Worm (Caenorhabditis elegans) whole organism, young adult: ENCODE measurements around the gene Y49E10.21.

ENCODE experiments used
- B0261.1 ChIP-seq: sonication (generic microtip); optimal IDR thresholded peaks from 2 replicates; lab custom pipeline; 2016; ENCODE audit warnings: mild to moderate bottlenecking, missing genetic modification characterization, moderate library complexity, missing compliant biosample characterization
- D2030.7 ChIP-seq: fragments of 200-800 bp; sonication (Bioruptor generic); IDR thresholded peaks from 2 replicates; pipeline ENCODE4 v1.3.6; 2022; ENCODE audit warnings: missing genetic modification reagents, missing genetic modification characterization, missing compliant biosample characterization
- F10E7.11 ChIP-seq: sonication (generic microtip); optimal IDR thresholded peaks from 2 replicates; lab custom pipeline; 2017; ENCODE audit warnings: mild to moderate bottlenecking, missing genetic modification characterization, moderate library complexity, missing compliant biosample characterization
- F23B12.7 ChIP-seq: sonication (generic microtip); optimal IDR thresholded peaks from 2 replicates; lab custom pipeline; 2017; ENCODE audit warnings: missing genetic modification characterization, mild to moderate bottlenecking, missing compliant biosample characterization, antibody characterized with exemption, moderate library complexity; ENCODE audit not compliant: insufficient read depth
- F33H1.4 ChIP-seq: fragments of 200-800 bp; sonication (Bioruptor generic); IDR thresholded peaks from 2 replicates; pipeline ENCODE4 v1.3.6; 2022; ENCODE audit warnings: missing genetic modification reagents, missing genetic modification characterization, missing compliant biosample characterization
- F49E8.2 ChIP-seq: sonication (generic microtip); optimal IDR thresholded peaks from 3 replicates; lab custom pipeline; 2017; ENCODE audit warnings: missing genetic modification characterization, mild to moderate bottlenecking, missing compliant biosample characterization, antibody characterized with exemption, moderate library complexity; ENCODE audit not compliant: insufficient read depth
- Y53G8AR.9 ChIP-seq: fragments of 200-800 bp; sonication (Bioruptor generic); conservative IDR thresholded peaks from 2 replicates; pipeline ENCODE4 v1.3.6; 2022; ENCODE audit warnings: missing genetic modification reagents, missing genetic modification characterization, missing compliant biosample characterization
- Y95B8A.8 ChIP-seq: fragments of 200-800 bp; sonication (Bioruptor generic); IDR thresholded peaks from 2 replicates; pipeline ENCODE4 v1.3.6; 2022; ENCODE audit warnings: missing genetic modification reagents, missing genetic modification characterization, missing compliant biosample characterization
- aptf-2 ChIP-seq: fragments of 200-800 bp; sonication (Bioruptor generic); conservative IDR thresholded peaks from 2 replicates; pipeline ENCODE4 v1.3.6; 2022; ENCODE audit warnings: missing genetic modification reagents, missing genetic modification characterization, missing compliant biosample characterization
- attf-5 ChIP-seq: fragments of 200-800 bp; sonication (Bioruptor generic); optimal IDR thresholded peaks from 2 replicates; lab custom pipeline; 2018; ENCODE audit warnings: mild to moderate bottlenecking, missing genetic modification characterization, missing compliant biosample characterization
- ceh-27 ChIP-seq: fragments of 200-800 bp; sonication (Bioruptor generic); optimal IDR thresholded peaks from 2 replicates; lab custom pipeline; 2018; ENCODE audit warnings: mild to moderate bottlenecking, missing genetic modification characterization, moderate library complexity, missing compliant biosample characterization
- ceh-79 ChIP-seq: sonication (generic microtip); optimal IDR thresholded peaks from 2 replicates; lab custom pipeline; 2017; ENCODE audit warnings: mild to moderate bottlenecking, missing genetic modification characterization, missing compliant biosample characterization
- dpl-1 ChIP-seq: fragments of 150-350 bp; optimal IDR thresholded peaks from 2 replicates; lab custom pipeline; 2014; ENCODE audit warnings: missing biosample characterization, missing genetic modification reagents, missing genetic modification characterization
- efl-1 ChIP-seq: fragments of 150-350 bp; optimal IDR thresholded peaks from 2 replicates; lab custom pipeline; 2014; ENCODE audit warnings: missing biosample characterization, missing genetic modification reagents, missing genetic modification characterization
- him-1 ChIP-seq: sonication (generic microtip); optimal IDR thresholded peaks from 2 replicates; lab custom pipeline; 2016; ENCODE audit warnings: missing genotype, missing genetic modification reagents, missing genetic modification characterization, missing compliant biosample characterization
- hmg-1.2 ChIP-seq: fragments of 200-800 bp; sonication (Bioruptor generic); IDR thresholded peaks from 2 replicates; pipeline ENCODE4 v1.3.6; 2022; ENCODE audit warnings: missing genetic modification reagents, missing genetic modification characterization, missing compliant biosample characterization
- lin-35 ChIP-seq, 3 experiments: fragments of 150-350 bp in 2 of 3; sonication (generic microtip) in 1 of 3; optimal IDR thresholded peaks; 2 replicates each; lab custom pipeline; 2014 to 2018; ENCODE audit warnings: missing biosample characterization in 3 of 3, missing genetic modification characterization in 3 of 3, missing genetic modification reagents in 3 of 3
- lin-54 ChIP-seq: fragments of 200-800 bp; sonication (Bioruptor generic); optimal IDR thresholded peaks from 2 replicates; lab custom pipeline; 2018; ENCODE audit warnings: mild to moderate bottlenecking, missing genetic modification characterization, missing compliant biosample characterization
- lsl-1 ChIP-seq: fragments of 200-800 bp; sonication (Bioruptor generic); optimal IDR thresholded peaks from 2 replicates; lab custom pipeline; 2018; ENCODE audit warnings: mild to moderate bottlenecking, missing genetic modification characterization, moderate library complexity, missing compliant biosample characterization
- lsy-27 ChIP-seq: sonication (generic microtip); optimal IDR thresholded peaks from 2 replicates; lab custom pipeline; 2017; ENCODE audit warnings: missing genetic modification characterization, mild to moderate bottlenecking, missing compliant biosample characterization, antibody characterized with exemption, missing genotype, borderline replicate concordance; ENCODE audit not compliant: insufficient read depth
- madf-6 ChIP-seq: fragments of 200-800 bp; sonication (Bioruptor generic); IDR thresholded peaks from 2 replicates; pipeline ENCODE4 v1.3.6; 2022; ENCODE audit warnings: missing genetic modification reagents, missing genetic modification characterization, missing compliant biosample characterization
- mcd-1 ChIP-seq: fragments of 200-800 bp; sonication (Bioruptor generic); IDR thresholded peaks from 2 replicates; pipeline ENCODE4 v1.3.6; 2022; ENCODE audit warnings: missing genetic modification reagents, missing genetic modification characterization, missing compliant biosample characterization
- mel-28 ChIP-seq: sonication (generic microtip); optimal IDR thresholded peaks from 2 replicates; lab custom pipeline; 2016; ENCODE audit warnings: borderline replicate concordance, mild to moderate bottlenecking, missing genetic modification characterization, missing compliant biosample characterization
- mxl-1 ChIP-seq: sonication (generic microtip); optimal IDR thresholded peaks from 2 replicates; lab custom pipeline; 2016; ENCODE audit warnings: missing genetic modification characterization, missing compliant biosample characterization
- nhr-179 ChIP-seq: sonication (generic microtip); optimal IDR thresholded peaks from 2 replicates; lab custom pipeline; 2016; ENCODE audit warnings: mild to moderate bottlenecking, missing genetic modification characterization, missing compliant biosample characterization
- pbrm-1 ChIP-seq: fragments of 200-800 bp; sonication (Bioruptor generic); IDR thresholded peaks from 2 replicates; pipeline ENCODE4 v1.3.6; 2022; ENCODE audit warnings: missing genetic modification reagents, missing genetic modification characterization, missing compliant biosample characterization
- rpc-1 ChIP-seq, 2 experiments: fragments of 150-350 bp in 1 of 2; sonication (generic microtip) in 1 of 2; optimal IDR thresholded peaks; 2 replicates each; lab custom pipeline; 2014 to 2018; ENCODE audit warnings: missing biosample characterization in 1 of 2, missing genetic modification characterization in 1 of 2, missing genetic modification reagents in 1 of 2, missing genotype in 1 of 2
- snpc-1.3 ChIP-seq: sonication (generic microtip); optimal IDR thresholded peaks from 2 replicates; lab custom pipeline; 2017; ENCODE audit warnings: missing genetic modification characterization, mild to moderate bottlenecking, missing compliant biosample characterization, antibody characterized with exemption, moderate library complexity, missing genotype, missing genetic modification reagents; ENCODE audit not compliant: insufficient read depth
- snpc-3.4 ChIP-seq: sonication (generic microtip); optimal IDR thresholded peaks from 2 replicates; lab custom pipeline; 2017; ENCODE audit warnings: missing genetic modification characterization, mild to moderate bottlenecking, missing compliant biosample characterization, antibody characterized with exemption, moderate library complexity, missing genotype, missing genetic modification reagents
- snpc-4 ChIP-seq, 5 experiments: fragments of 150-350 bp in 1 of 5; sonication (generic microtip) in 4 of 5; optimal IDR thresholded peaks; 2 replicates each; lab custom pipeline; 2014 to 2018; ENCODE audit warnings: missing genetic modification characterization in 5 of 5, missing biosample characterization in 3 of 5, antibody characterized with exemption in 2 of 5, mild to moderate bottlenecking in 2 of 5, missing compliant biosample characterization in 2 of 5, missing genotype in 2 of 5, moderate library complexity in 2 of 5, missing genetic modification reagents in 1 of 5
- unc-130 ChIP-seq: sonication (generic microtip); optimal IDR thresholded peaks from 2 replicates; lab custom pipeline; 2016; ENCODE audit warnings: missing genetic modification reagents, missing genetic modification characterization, missing compliant biosample characterization
- unc-62 ChIP-seq: fragments of 150-350 bp; optimal IDR thresholded peaks from 2 replicates; lab custom pipeline; 2014; ENCODE audit warnings: missing biosample characterization, missing genetic modification reagents, missing genetic modification characterization
- ztf-22 ChIP-seq: fragments of 200-800 bp; sonication (Bioruptor generic); optimal IDR thresholded peaks from 2 replicates; lab custom pipeline; 2018; ENCODE audit warnings: mild to moderate bottlenecking, missing genetic modification characterization, moderate library complexity, missing compliant biosample characterization
- ztf-28 ChIP-seq: fragments of 200-800 bp; sonication (Bioruptor generic); IDR thresholded peaks from 2 replicates; pipeline ENCODE4 v1.3.6; 2022; ENCODE audit warnings: missing genetic modification reagents, missing genetic modification characterization, missing compliant biosample characterization

Gene Y49E10.21

DNA sequence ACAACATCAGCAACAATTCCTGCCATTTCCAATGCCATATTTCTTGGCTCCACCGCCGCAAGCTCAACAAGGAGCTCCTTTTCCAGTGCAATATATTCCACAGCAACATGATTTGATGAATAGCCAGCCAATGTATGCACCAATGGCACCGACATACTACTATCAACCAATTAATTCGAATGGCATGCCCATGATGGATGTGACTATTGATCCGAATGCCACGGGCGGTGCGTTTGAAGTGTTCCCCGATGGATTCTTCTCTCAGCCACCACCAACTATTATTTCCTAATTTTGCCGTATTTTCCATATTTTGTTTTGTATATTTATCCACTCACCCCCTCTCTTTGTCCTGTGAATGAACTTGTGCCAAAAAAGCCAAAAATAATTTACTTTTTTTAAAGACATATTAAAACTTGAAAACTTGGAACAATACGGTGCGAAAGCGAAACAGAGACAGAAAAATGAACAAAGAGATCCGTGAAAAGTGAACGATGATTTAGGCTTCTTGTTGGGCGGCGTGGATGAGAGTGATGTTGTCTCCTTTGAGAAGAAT lies 28.5 kb upstream of the Y49E10.21 start (continued):
- TF ChIP-seq ceh-79 (tag; lab: Kevin White, UChicago) (no peak), madf-6 (GFP tag; lab: Robert Waterston, UW) (peak; percentile 62)

DNA sequence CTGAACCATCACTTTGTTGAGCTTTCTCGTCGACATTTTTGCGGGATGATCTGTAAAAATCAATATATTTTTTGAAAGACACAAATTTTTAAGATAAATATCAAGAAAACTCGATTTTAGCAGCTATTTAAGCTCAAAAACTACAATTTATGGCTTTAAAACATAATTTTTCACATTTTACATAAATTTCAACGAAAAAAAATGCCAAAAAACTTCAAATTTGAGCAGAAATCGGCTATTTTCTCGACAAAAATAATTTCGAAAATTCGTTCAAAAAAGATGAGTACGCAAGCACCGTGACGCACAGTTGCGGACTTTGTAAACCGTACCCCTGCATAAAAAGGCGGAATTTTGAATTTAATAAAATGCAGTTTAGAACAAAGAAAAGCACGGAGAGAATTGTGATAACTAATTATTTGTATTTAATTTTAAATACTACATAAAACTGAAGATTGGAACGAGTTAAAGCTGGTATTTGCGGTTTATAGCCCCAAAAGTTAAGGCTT lies 27.8 kb upstream of the Y49E10.21 start, which contains the start of gene snr-6:
Gene snr-6, minus strand, starts transcription at position 51 of the 506 bp plus-strand sequence.
- no peak for TF ChIP-seq mxl-1 (tag; lab: Kevin White, UChicago)
- no peak for TF ChIP-seq Y95B8A.8
- peak; percentile 83 for TF ChIP-seq efl-1
- TF ChIP-seq aptf-2: no peak
- TF ChIP-seq lsy-27: no peak
- TF ChIP-seq snpc-1.3 (tag; lab: Kevin White, UChicago): peak; percentile 6
- TF ChIP-seq rpc-1 (optimal IDR thresholded peaks at IDR 0.05; lab: Kevin White, UChicago): peak; percentile 10
- no peak for TF ChIP-seq rpc-1 (tag; optimal IDR thresholded peaks at IDR 0.05; lab: Kevin White, UChicago)
- no peak for TF ChIP-seq pbrm-1 (GFP tag; lab: Robert Waterston, UW)
- peak; percentile 44; the same call in 1 of the 2 replicates for TF ChIP-seq mcd-1 (GFP tag; lab: Robert Waterston, UW)
- peak; percentile 11 for TF ChIP-seq F49E8.2 (tag; lab: Kevin White, UChicago)
- peak; percentile 90 for TF ChIP-seq dpl-1 (GFP tag; lab: Kevin White, UChicago)
- peak; percentile 17 for TF ChIP-seq attf-5 (GFP tag; lab: Kevin White, UChicago)
- TF ChIP-seq F10E7.11 (tag; lab: Kevin White, UChicago): no peak
- TF ChIP-seq D2030.7 (GFP tag; lab: Robert Waterston, UW): peak; percentile 39; the same call in 1 of the 2 replicates
- TF ChIP-seq F33H1.4 (GFP tag; lab: Robert Waterston, UW): peak; percentile 39
- no peak for TF ChIP-seq snpc-4 (GFP tag; optimal IDR thresholded peaks at IDR 0.05; lab: Kevin White, UChicago)
- TF ChIP-seq snpc-4 (tag; optimal IDR thresholded peaks at IDR 0.05; lab: Kevin White, UChicago): no peak
- peak; percentile 41 for TF ChIP-seq F23B12.7 (tag; lab: Kevin White, UChicago)
- TF ChIP-seq nhr-179 (tag; lab: Kevin White, UChicago): no peak
- TF ChIP-seq lin-35 (GFP tag; optimal IDR thresholded peaks at IDR 0.05; lab: Kevin White, UChicago): peak; percentile 60 to 90 (median 68)
- TF ChIP-seq Y53G8AR.9: no peak
- TF ChIP-seq ceh-27: peak; percentile 17
- TF ChIP-seq lsl-1: peak; percentile 83
- no peak for TF ChIP-seq hmg-1.2 (GFP tag; lab: Robert Waterston, UW)
- peak; percentile 62 for TF ChIP-seq him-1 (tag; lab: Kevin White, UChicago)
- TF ChIP-seq B0261.1 (tag; lab: Kevin White, UChicago): no peak
- peak; percentile 46 for TF ChIP-seq snpc-3.4 (tag; lab: Kevin White, UChicago)
- peak; percentile 92 for TF ChIP-seq lin-54 (GFP tag; lab: Kevin White, UChicago)

DNA sequence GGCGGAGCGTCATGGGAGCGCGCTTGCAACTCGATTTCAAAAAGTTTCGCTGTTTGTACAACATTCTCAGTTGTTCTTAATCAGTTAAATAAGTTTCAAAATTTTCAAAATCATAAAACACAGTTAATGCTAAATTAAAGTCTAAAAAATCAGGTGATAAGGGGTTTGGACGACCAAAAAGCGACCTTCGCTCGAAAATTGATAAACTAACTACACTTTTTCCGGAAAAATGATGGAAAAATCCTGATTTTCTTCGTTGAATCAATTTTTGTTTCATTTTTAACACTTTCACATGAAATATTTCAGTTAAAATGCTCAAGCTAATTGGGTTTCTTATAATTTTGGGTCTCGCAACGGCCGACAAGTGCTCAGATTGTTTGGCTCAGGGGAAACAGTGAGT lies 27.2 kb upstream of the Y49E10.21 start, which contains the start of gene Y49E10.16:
Gene Y49E10.16, plus strand, starts transcription at position 301 of the 400 bp plus-strand sequence.
- TF ChIP-seq mel-28 (no peak), unc-130 (GFP tag; lab: Kevin White, UChicago) (no peak), ceh-79 (tag; lab: Kevin White, UChicago) (no peak)

DNA sequence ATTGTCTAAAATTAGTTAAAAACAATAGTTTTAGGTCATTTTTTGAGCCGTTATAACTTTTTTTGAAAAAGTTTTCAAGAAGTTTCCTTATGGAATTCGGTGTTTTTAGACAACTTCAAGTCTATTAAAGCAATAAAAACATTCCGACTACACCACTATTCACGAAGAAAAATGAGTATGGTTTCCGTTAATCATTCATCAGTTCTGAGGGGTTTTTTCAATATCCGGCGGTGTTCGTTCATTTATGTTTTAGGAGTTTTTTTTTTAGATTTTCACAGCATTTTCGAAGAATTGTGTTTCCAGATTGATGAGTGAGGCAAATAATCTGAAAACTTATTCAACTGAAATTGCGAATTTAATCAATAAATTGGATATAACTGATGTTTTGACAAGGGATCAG lies 23.3 kb upstream of the Y49E10.21 start, which contains the start of gene Y49E10.27:
Gene Y49E10.27, plus strand, starts transcription at position 301 of the 400 bp plus-strand sequence.
- TF ChIP-seq unc-62 (no peak), ztf-28 (GFP tag; lab: Robert Waterston, UW) (no peak), ztf-22 (GFP tag; lab: Kevin White, UChicago) (no peak)
